Fruit fly (Drosophila melanogaster) whole organism, embryonic: Measurements from ENCODE around the gene Nepl9.

Experiments
- ATbp ChIP-seq: fragments of 200-800 bp; sonication (Bioruptor generic); optimal IDR thresholded peaks from 2 replicates; lab custom pipeline; 2017; ENCODE audit warnings: missing biosample characterization, mild to moderate bottlenecking, missing genetic modification characterization, missing genetic modification reagents
- Abd-B ChIP-seq: fragments of 200-800 bp; sonication (Bioruptor generic); optimal IDR thresholded peaks from 2 replicates; lab custom pipeline; 2018; ENCODE audit warnings: missing biosample characterization, mild to moderate bottlenecking, missing genetic modification characterization, moderate library complexity
- Atf-2 ChIP-seq: fragments of 200-800 bp; sonication (Bioruptor generic); optimal IDR thresholded peaks from 2 replicates; lab custom pipeline; 2016; ENCODE audit warnings: missing biosample characterization, missing genetic modification characterization
- Bdp1 ChIP-seq: fragments of 200-800 bp; sonication (Bioruptor generic); optimal IDR thresholded peaks from 3 replicates; lab custom pipeline; 2016; ENCODE audit warnings: missing biosample characterization, missing genetic modification characterization
- CG10267 ChIP-seq: fragments of 200-800 bp; sonication (Bioruptor generic); optimal IDR thresholded peaks from 2 replicates; lab custom pipeline; 2018; ENCODE audit warnings: missing biosample characterization, mild to moderate bottlenecking, missing genetic modification characterization, moderate library complexity
- CG10431 ChIP-seq: fragments of 200-800 bp; sonication (Bioruptor generic); optimal IDR thresholded peaks from 3 replicates; lab custom pipeline; 2018; ENCODE audit warnings: missing biosample characterization, mild to moderate bottlenecking, missing genetic modification characterization
- CG13287 ChIP-seq: fragments of 200-800 bp; sonication (Bioruptor generic); IDR thresholded peaks from 2 replicates; pipeline ENCODE4 v1.3.6; 2022; ENCODE audit warnings: missing biosample characterization, missing genetic modification characterization; ENCODE audit not compliant: partially characterized antibody
- CG13296 ChIP-seq: fragments of 200-800 bp; sonication (Bioruptor generic); optimal IDR thresholded peaks from 3 replicates; lab custom pipeline; 2018; ENCODE audit warnings: missing biosample characterization, mild to moderate bottlenecking, missing genetic modification characterization
- CG13424 ChIP-seq: fragments of 200-800 bp; sonication (Bioruptor generic); optimal IDR thresholded peaks from 2 replicates; lab custom pipeline; 2019; ENCODE audit warnings: missing biosample characterization, mild to moderate bottlenecking, missing genetic modification characterization, moderate library complexity
- CG14965 ChIP-seq: fragments of 200-800 bp; sonication (Bioruptor generic); optimal IDR thresholded peaks from 2 replicates; lab custom pipeline; 2016; ENCODE audit warnings: missing biosample characterization, missing genetic modification characterization, borderline replicate concordance
- CG17328 ChIP-seq: fragments of 200-800 bp; sonication (Bioruptor generic); IDR thresholded peaks from 2 replicates; pipeline ENCODE4 v1.3.6; 2022; ENCODE audit warnings: missing biosample characterization, missing genetic modification characterization
- CG17912 ChIP-seq: fragments of 200-800 bp; sonication (Bioruptor generic); optimal IDR thresholded peaks from 2 replicates; lab custom pipeline; 2018; ENCODE audit warnings: missing biosample characterization, mild to moderate bottlenecking, missing genetic modification characterization
- CG31224 ChIP-seq: fragments of 200-800 bp; sonication (Bioruptor generic); IDR thresholded peaks from 2 replicates; pipeline ENCODE4 v1.3.6; 2022; ENCODE audit warnings: missing biosample characterization, missing genetic modification characterization
- CG32772 ChIP-seq: fragments of 200-800 bp; sonication (Bioruptor generic); IDR thresholded peaks from 2 replicates; pipeline ENCODE4 v1.3.6; 2022; ENCODE audit warnings: missing biosample characterization, missing genetic modification characterization
- CG34422 ChIP-seq: fragments of 200-800 bp; sonication (Bioruptor generic); IDR thresholded peaks from 3 replicates; pipeline ENCODE4 v1.3.6; 2022; ENCODE audit warnings: missing biosample characterization, missing genetic modification characterization
- CG42726 ChIP-seq: fragments of 200-800 bp; sonication (Bioruptor generic); IDR thresholded peaks from 2 replicates; pipeline ENCODE4 v1.3.6; 2022; ENCODE audit warnings: missing biosample characterization, missing genetic modification characterization; ENCODE audit not compliant: partially characterized antibody
- CG4854 ChIP-seq: fragments of 200-800 bp; sonication (Bioruptor generic); optimal IDR thresholded peaks from 2 replicates; lab custom pipeline; 2016; ENCODE audit warnings: missing biosample characterization, missing genetic modification characterization, inconsistent platforms
- CG5953 ChIP-seq: fragments of 200-800 bp; sonication (Bioruptor generic); IDR thresholded peaks from 2 replicates; pipeline ENCODE4 v1.3.6; 2022; ENCODE audit warnings: missing biosample characterization, missing genetic modification characterization
- CG6683 ChIP-seq: fragments of 200-800 bp; sonication (Bioruptor generic); optimal IDR thresholded peaks from 2 replicates; lab custom pipeline; 2017; ENCODE audit warnings: missing biosample characterization, mild to moderate bottlenecking, missing genetic modification characterization, missing genetic modification reagents
- CG7745 ChIP-seq: fragments of 200-800 bp; sonication (Bioruptor generic); optimal IDR thresholded peaks from 2 replicates; lab custom pipeline; 2018; ENCODE audit warnings: missing biosample characterization, mild to moderate bottlenecking, missing genetic modification characterization, moderate library complexity
- CG8944 ChIP-seq: fragments of 200-800 bp; sonication (Bioruptor generic); optimal IDR thresholded peaks from 3 replicates; lab custom pipeline; 2016; ENCODE audit warnings: missing biosample characterization, missing genetic modification characterization
- CG9215 ChIP-seq: fragments of 200-800 bp; sonication (Bioruptor generic); IDR thresholded peaks from 2 replicates; pipeline ENCODE4 v1.3.6; 2022; ENCODE audit warnings: missing biosample characterization, missing genetic modification characterization
- CG9797 ChIP-seq: fragments of 200-800 bp; sonication (Bioruptor generic); optimal IDR thresholded peaks from 3 replicates; lab custom pipeline; 2018; ENCODE audit warnings: missing biosample characterization, mild to moderate bottlenecking, missing genetic modification characterization
- Dip2 ChIP-seq: fragments of 200-800 bp; sonication (Bioruptor generic); IDR thresholded peaks from 2 replicates; pipeline ENCODE4 v1.3.6; 2022; ENCODE audit warnings: missing biosample characterization, missing genetic modification characterization
- Dip3 ChIP-seq: fragments of 200-800 bp; sonication (Bioruptor generic); optimal IDR thresholded peaks from 3 replicates; lab custom pipeline; 2016; ENCODE audit warnings: missing biosample characterization, missing genetic modification characterization
- Ets65A ChIP-seq: fragments of 200-800 bp; sonication (Bioruptor generic); peaks from one replicate; lab custom pipeline; 2016; ENCODE audit warnings: missing biosample characterization, missing genetic modification characterization
- Hmx ChIP-seq: fragments of 200-800 bp; sonication (Bioruptor generic); optimal IDR thresholded peaks from 2 replicates; lab custom pipeline; 2016; ENCODE audit warnings: missing biosample characterization, missing genetic modification characterization
- Lim3 ChIP-seq: fragments of 200-800 bp; sonication (Bioruptor generic); IDR thresholded peaks from 2 replicates; pipeline ENCODE4 v1.3.6; 2022; ENCODE audit warnings: missing biosample characterization, missing genetic modification characterization
- Meics ChIP-seq: fragments of 200-800 bp; sonication (Bioruptor generic); optimal IDR thresholded peaks from 2 replicates; lab custom pipeline; 2017; ENCODE audit warnings: missing biosample characterization, mild to moderate bottlenecking, missing genetic modification characterization
- NK7.1 ChIP-seq: fragments of 200-800 bp; sonication (Bioruptor generic); optimal IDR thresholded peaks from 3 replicates; lab custom pipeline; 2016; ENCODE audit warnings: missing biosample characterization, missing genetic modification characterization
- Optix ChIP-seq: fragments of 200-800 bp; sonication (Bioruptor generic); IDR thresholded peaks from 3 replicates; pipeline ENCODE4 v1.3.6; 2022; ENCODE audit warnings: missing biosample characterization, missing genetic modification characterization
- Ravus ChIP-seq: fragments of 200-800 bp; sonication (Bioruptor generic); IDR thresholded peaks from 2 replicates; pipeline ENCODE4 v1.3.6; 2022; ENCODE audit warnings: missing biosample characterization, missing genetic modification characterization
- Scr ChIP-seq: fragments of 200-800 bp; sonication (Bioruptor generic); IDR thresholded peaks from 2 replicates; pipeline ENCODE4 v1.3.6; 2022; ENCODE audit warnings: missing biosample characterization, missing genetic modification characterization; ENCODE audit not compliant: partially characterized antibody
- al ChIP-seq: fragments of 200-800 bp; sonication (Bioruptor generic); IDR thresholded peaks from 2 replicates; pipeline ENCODE4 v1.3.6; 2022; ENCODE audit warnings: missing biosample characterization, missing genetic modification characterization
- cad ChIP-seq: fragments of >200 bp; optimal IDR thresholded peaks from 2 replicates; lab custom pipeline; 2017; ENCODE audit warnings: missing biosample characterization, missing genetic modification characterization
- hkb ChIP-seq, 2 experiments: fragments of 200-800 bp in 1 of 2; fragments of >200 bp in 1 of 2; sonication (Bioruptor generic) in 1 of 2; IDR thresholded peaks in 1 of 2; optimal IDR thresholded peaks in 1 of 2; 2 replicates each; pipeline versions ENCODE4 v1.3.6 to Lab custom; 2017 to 2022; ENCODE audit warnings: missing biosample characterization in 1 of 2, missing genetic modification characterization in 1 of 2
- inv ChIP-seq: fragments of 200-800 bp; sonication (Bioruptor generic); IDR thresholded peaks from 2 replicates; pipeline ENCODE4 v1.3.6; 2022; ENCODE audit warnings: missing biosample characterization, missing genetic modification characterization; ENCODE audit not compliant: partially characterized antibody
- kah ChIP-seq: fragments of 200-800 bp; sonication (Bioruptor generic); optimal IDR thresholded peaks from 2 replicates; lab custom pipeline; 2018; ENCODE audit warnings: missing biosample characterization, mild to moderate bottlenecking, missing genetic modification characterization
- klu ChIP-seq: fragments of 200-800 bp; sonication (Bioruptor generic); IDR thresholded peaks from 2 replicates; pipeline ENCODE4 v1.3.6; 2022; ENCODE audit warnings: missing biosample characterization, missing genetic modification characterization
- lilli ChIP-seq: fragments of 200-800 bp; sonication (Bioruptor generic); optimal IDR thresholded peaks from 3 replicates; lab custom pipeline; 2016; ENCODE audit warnings: missing biosample characterization, missing genetic modification characterization
- lov ChIP-seq, 2 experiments: fragments of 200-800 bp in 1 of 2; fragments of >200 bp in 1 of 2; sonication (Bioruptor generic) in 1 of 2; IDR thresholded peaks in 1 of 2; optimal IDR thresholded peaks in 1 of 2; 2 replicates in 1 of 2; 3 replicates in 1 of 2; pipeline versions ENCODE4 v1.3.6 to Lab custom; 2017 to 2022; ENCODE audit warnings: missing biosample characterization in 1 of 2, missing genetic modification characterization in 1 of 2
- maf-S ChIP-seq: fragments of 200-800 bp; sonication (Bioruptor generic); optimal IDR thresholded peaks from 2 replicates; lab custom pipeline; 2016; ENCODE audit warnings: missing biosample characterization, missing genetic modification characterization
- odd ChIP-seq: fragments of 200-800 bp; sonication (Bioruptor generic); optimal IDR thresholded peaks from 2 replicates; lab custom pipeline; 2017; ENCODE audit warnings: missing biosample characterization, mild to moderate bottlenecking, missing genetic modification characterization
- onecut ChIP-seq: fragments of 200-800 bp; sonication (Bioruptor generic); IDR thresholded peaks from 2 replicates; pipeline ENCODE4 v1.3.6; 2022; ENCODE audit warnings: missing biosample characterization, missing genetic modification characterization
- pfk ChIP-seq: fragments of 200-800 bp; sonication (Bioruptor generic); optimal IDR thresholded peaks from 2 replicates; lab custom pipeline; 2018; ENCODE audit warnings: missing biosample characterization, mild to moderate bottlenecking, missing genetic modification characterization, moderate library complexity
- slou ChIP-seq: fragments of 200-800 bp; sonication (Bioruptor generic); optimal IDR thresholded peaks from 3 replicates; lab custom pipeline; 2016; ENCODE audit warnings: missing biosample characterization, missing genetic modification characterization
- so ChIP-seq: fragments of 200-800 bp; sonication (Bioruptor generic); IDR thresholded peaks from 3 replicates; pipeline ENCODE4 v1.3.6; 2022; ENCODE audit warnings: missing biosample characterization, missing genetic modification characterization
- vvl ChIP-seq: fragments of 200-800 bp; sonication (Bioruptor generic); IDR thresholded peaks from 2 replicates; pipeline ENCODE4 v1.3.6; 2022; ENCODE audit warnings: missing biosample characterization, missing genetic modification characterization
- z ChIP-seq: fragments of 200-800 bp; sonication (Bioruptor generic); IDR thresholded peaks from 3 replicates; pipeline ENCODE4 v1.3.6; 2022; ENCODE audit warnings: missing biosample characterization, missing genetic modification characterization
- zfh2 ChIP-seq: fragments of 200-800 bp; sonication (Bioruptor generic); optimal IDR thresholded peaks from 2 replicates; lab custom pipeline; 2016; ENCODE audit warnings: missing biosample characterization, missing genetic modification characterization

The Nepl9 gene

dm6 chr2L:16882372-16882771 lies 45.3 kb upstream of the Nepl9 start:
- no peak for TF ChIP-seq zfh2 (GFP tag; lab: Kevin White, UChicago)
- no peak for TF ChIP-seq Optix (GFP tag; lab: Robert Waterston, UW)
- TF ChIP-seq Ets65A (GFP tag; lab: Kevin White, UChicago): no peak
- TF ChIP-seq klu (GFP tag; lab: Robert Waterston, UW): no peak
- no peak for TF ChIP-seq CG8944 (GFP tag; lab: Kevin White, UChicago)
- no peak for TF ChIP-seq odd
- no peak for TF ChIP-seq CG7745 (tag; lab: Kevin White, UChicago)
- TF ChIP-seq CG13296 (GFP tag; lab: Kevin White, UChicago): no peak
- TF ChIP-seq onecut: no peak
- TF ChIP-seq al: no peak
- TF ChIP-seq CG4854: no peak
- no peak for TF ChIP-seq CG31224 (GFP tag; lab: Robert Waterston, UW)
- TF ChIP-seq CG17328: no peak
- TF ChIP-seq ATbp (GFP tag; lab: Kevin White, UChicago): no peak
- no peak for TF ChIP-seq CG32772

dm6 chr2L:16880930-16881329 lies 43.9 kb upstream of the Nepl9 start:
- TF ChIP-seq kah (GFP tag; lab: Kevin White, UChicago) (no peak), lov (optimal IDR thresholded peaks at IDR 0.05; lab: Kevin White, UChicago) (no peak), lov (GFP tag; IDR thresholded peaks at IDR 0.05; lab: Robert Waterston, UW) (no peak), Abd-B (GFP tag; lab: Kevin White, UChicago) (no peak), CG10267 (tag; lab: Kevin White, UChicago) (no peak), Meics (GFP tag; lab: Kevin White, UChicago) (no peak), pfk (no peak), Atf-2 (GFP tag; lab: Kevin White, UChicago) (no peak), Hmx (GFP tag; lab: Kevin White, UChicago) (no peak), CG34422 (peak; percentile 16; the same call in 1 of the 3 replicates), CG9797 (GFP tag; lab: Kevin White, UChicago) (no peak), CG4854 (no peak), ATbp (GFP tag; lab: Kevin White, UChicago) (no peak), CG13424 (no peak), CG42726 (GFP tag; lab: Robert Waterston, UW) (no peak), so (peak; percentile 24; the same call in 1 of the 3 replicates), CG9215 (GFP tag; lab: Robert Waterston, UW) (no peak), Ravus (GFP tag; lab: Robert Waterston, UW) (no peak), slou (no peak), CG5953 (no peak), lilli (no peak), Scr (GFP tag; lab: Robert Waterston, UW) (peak; percentile 33), CG10431 (GFP tag; lab: Kevin White, UChicago) (no peak), Bdp1 (GFP tag; lab: Kevin White, UChicago) (no peak), Dip3 (GFP tag; lab: Kevin White, UChicago) (no peak), z (GFP tag; lab: Robert Waterston, UW) (no peak), NK7.1 (GFP tag; lab: Kevin White, UChicago) (no peak), CG6683 (GFP tag; lab: Kevin White, UChicago) (no peak), cad (GFP tag; lab: Kevin White, UChicago) (no peak), maf-S (GFP tag; lab: Kevin White, UChicago) (no peak), vvl (GFP tag; lab: Robert Waterston, UW) (0 out of 2 replicates have a peak, but pooled peaks have one; percentile 31), inv (GFP tag; lab: Robert Waterston, UW) (no peak; the same call in 1 of the 2 replicates), Lim3 (no peak), Dip2 (GFP tag; lab: Robert Waterston, UW) (no peak), CG13287 (GFP tag; lab: Robert Waterston, UW) (peak; percentile 59), CG17912 (no peak), hkb (optimal IDR thresholded peaks at IDR 0.05; lab: Kevin White, UChicago) (no peak), hkb (GFP tag; IDR thresholded peaks at IDR 0.05; lab: Robert Waterston, UW) (peak; percentile 37; the same call in 1 of the 2 replicates), CG14965 (GFP tag; lab: Kevin White, UChicago) (no peak)
